Worm (Caenorhabditis elegans): ENCODE data around the gene rgr-1.
A peak's percentile ranks its signal among the peaks of the same experiment; 100 is the strongest.

rgr-1 gene

ce11 chrIII:9373779-9374178 lies 19.8 kb upstream of the rgr-1 start:
- TF ChIP-seq lir-3 (tag; optimal IDR thresholded peaks at IDR 0.05) (no peak), fkh-10 (GFP tag; optimal IDR thresholded peaks at IDR 0.05) (peak; percentile 50), gei-8 (GFP tag; optimal IDR thresholded peaks at IDR 0.05) (no peak), sdz-12 (GFP tag; optimal IDR thresholded peaks at IDR 0.05) (no peak)

- TF ChIP-seq unc-62 (GFP tag; optimal IDR thresholded peaks at IDR 0.05 in 1 of 2) (peak in 1 of 2 experiments; percentile 93), unc-62 (tag; optimal IDR thresholded peaks at IDR 0.05) (no peak), zip-2 (tag; optimal IDR thresholded peaks at IDR 0.05) (no peak)
These were observed 16.8 kb upstream of the rgr-1 start for ce11 chrIII:9376701-9377100.

- TF ChIP-seq skn-1 (tag; optimal IDR thresholded peaks at IDR 0.05) (no peak), aha-1 (tag) (no peak), mxl-3 (GFP tag; optimal IDR thresholded peaks at IDR 0.05) (no peak), unc-62 (GFP tag; optimal IDR thresholded peaks at IDR 0.05 in 1 of 2) (peak in 1 of 2 experiments; percentile 17), unc-62 (tag; optimal IDR thresholded peaks at IDR 0.05) (no peak)
These were observed 10.0 kb upstream of the rgr-1 start, which contains the start of gene tkr-1 for ce11 chrIII:9383496-9383895. Gene tkr-1 (plus strand): TSS chrIII:9383796.

ce11 chrIII:9385543-9385942 lies 8.0 kb upstream of the rgr-1 start, which contains the start of gene C38C10.3:
Gene C38C10.3 (minus strand): TSS chrIII:9385643.
- TF ChIP-seq php-3 (GFP tag; IDR thresholded peaks at IDR 0.05) (no peak), lin-38 (GFP tag; IDR thresholded peaks at IDR 0.05) (no peak), egl-43 (GFP tag; IDR thresholded peaks at IDR 0.05) (no peak), dve-1 (tag; optimal IDR thresholded peaks at IDR 0.05; ENCODE audit: insufficient read depth) (no peak), F37D6.2 (tag; optimal IDR thresholded peaks at IDR 0.05) (no peak), pqm-1 (tag; optimal IDR thresholded peaks at IDR 0.05) (no peak), lim-7 (GFP tag; IDR thresholded peaks at IDR 0.05) (no peak), ceh-44 (GFP tag; IDR thresholded peaks at IDR 0.05) (no peak), nhr-10 (tag; optimal IDR thresholded peaks at IDR 0.05) (no peak), lin-39 (tag; optimal IDR thresholded peaks at IDR 0.05) (no peak), spr-1 (tag; optimal IDR thresholded peaks at IDR 0.05) (no peak), ama-1 (optimal IDR thresholded peaks at IDR 0.05) (no peak), hmg-1.1 (GFP tag; IDR thresholded peaks at IDR 0.05) (no peak), zip-2 (tag; optimal IDR thresholded peaks at IDR 0.05) (no peak), mes-2 (tag; optimal IDR thresholded peaks at IDR 0.05; ENCODE audit: poor library complexity, severe bottlenecking) (no peak)

ce11 chrIII:9390007-9390406 lies 3.5 kb upstream of the rgr-1 start, which contains the start of gene slc-17.2:
Gene slc-17.2 (minus strand): TSS chrIII:9390107.
- TF ChIP-seq saeg-2 (GFP tag; IDR thresholded peaks at IDR 0.05) (no peak), nhr-42 (GFP tag; IDR thresholded peaks at IDR 0.05) (no peak), ceh-82 (tag; optimal IDR thresholded peaks at IDR 0.05) (no peak), T20F7.1 (GFP tag; optimal IDR thresholded peaks at IDR 0.05) (no peak), D1046.2 (GFP tag; IDR thresholded peaks at IDR 0.05) (no peak), unc-62 (GFP tag; optimal IDR thresholded peaks at IDR 0.05 in 1 of 2) (no peak), unc-62 (tag; optimal IDR thresholded peaks at IDR 0.05) (no peak), nhr-76 (tag; optimal IDR thresholded peaks at IDR 0.05) (no peak), ces-1 (GFP tag; optimal IDR thresholded peaks at IDR 0.05) (no peak), ceh-62 (tag; optimal IDR thresholded peaks at IDR 0.05) (no peak), rbr-2 (tag; optimal IDR thresholded peaks at IDR 0.05) (no peak), dmd-6 (GFP tag; IDR thresholded peaks at IDR 0.05) (no peak)

ce11 chrIII:9390924-9391323 lies 2.6 kb upstream of the rgr-1 start:
- no peak for TF ChIP-seq dve-1 (tag; optimal IDR thresholded peaks at IDR 0.05; ENCODE audit: insufficient read depth)
- TF ChIP-seq Y75B8A.6 (GFP tag; IDR thresholded peaks at IDR 0.05) = no peak
- TF ChIP-seq mxl-3 (GFP tag; optimal IDR thresholded peaks at IDR 0.05) = peak; percentile 4
- no peak for TF ChIP-seq jun-1 (tag; optimal IDR thresholded peaks at IDR 0.05)
- no peak for TF ChIP-seq egl-43 (GFP tag; IDR thresholded peaks at IDR 0.05)
- no peak for TF ChIP-seq ceh-82 (tag; optimal IDR thresholded peaks at IDR 0.05)
- TF ChIP-seq lin-38 (GFP tag; IDR thresholded peaks at IDR 0.05) = peak; percentile 55
- no peak for TF ChIP-seq nhr-11 (tag; optimal IDR thresholded peaks at IDR 0.05)
- no peak for TF ChIP-seq F44E2.7 (GFP tag; IDR thresholded peaks at IDR 0.05)
- no peak for TF ChIP-seq nhr-77 (tag; optimal IDR thresholded peaks at IDR 0.05)
- TF ChIP-seq hlh-30 (tag; optimal IDR thresholded peaks at IDR 0.05; ENCODE audit: insufficient read depth) = peak; percentile 90
- peak; percentile 3 for TF ChIP-seq mep-1 (tag; optimal IDR thresholded peaks at IDR 0.05)
- TF ChIP-seq ama-1 (optimal IDR thresholded peaks at IDR 0.05) = peak; percentile 5
- no peak for TF ChIP-seq ztf-11 (tag; optimal IDR thresholded peaks at IDR 0.05)
- peak; percentile 24 to 76 for TF ChIP-seq mdl-1 (tag; optimal IDR thresholded peaks at IDR 0.05)
- TF ChIP-seq nhr-48 (tag; optimal IDR thresholded peaks at IDR 0.05) = no peak
- TF ChIP-seq F37D6.2 (tag; optimal IDR thresholded peaks at IDR 0.05) = no peak
